Fruit fly (Drosophila melanogaster): ENCODE measurements around the gene CG10681.

The CG10681 gene

dm6 chr3L:12514762-12515215, 13.5 kb downstream of the CG10681 start, which contains the start of the genes sti and tral (continued):
- TF ChIP-seq zen (tag; optimal IDR thresholded peaks at IDR 0.05) (peak; percentile 82), seq (GFP tag; IDR thresholded peaks at IDR 0.05) (peak; percentile 86), toy (GFP tag; IDR thresholded peaks at IDR 0.05) (no peak), CG7928 (GFP tag; optimal IDR thresholded peaks at IDR 0.05) (peak; percentile 100), cato (GFP tag; optimal IDR thresholded peaks at IDR 0.05; ENCODE audit: borderline replicate concordance) (peak; percentile 89), abd-A (tag; optimal IDR thresholded peaks at IDR 0.05) (no peak), D19A (tag; optimal IDR thresholded peaks at IDR 0.05) (peak; percentile 47), tx (GFP tag; optimal IDR thresholded peaks at IDR 0.05) (peak; percentile 95), ac (GFP tag; optimal IDR thresholded peaks at IDR 0.05) (peak; percentile 16), Sin3A (optimal IDR thresholded peaks at IDR 0.05) (peak; percentile 97), Dp (GFP tag; optimal IDR thresholded peaks at IDR 0.05) (peak; percentile 96), H2.0 (GFP tag; IDR thresholded peaks at IDR 0.05) (peak; percentile 69), jumu (GFP tag; optimal IDR thresholded peaks at IDR 0.05) (peak; percentile 97), Hr78 (GFP tag; optimal IDR thresholded peaks at IDR 0.05) (no peak), CG9817 (tag; optimal IDR thresholded peaks at IDR 0.05) (peak; percentile 92), pfk (GFP tag; optimal IDR thresholded peaks at IDR 0.05) (peak; percentile 54), sqz (GFP tag; optimal IDR thresholded peaks at IDR 0.05) (peak; percentile 79), CG12071 (GFP tag; optimal IDR thresholded peaks at IDR 0.05) (peak; percentile 35), CG10979 (tag; optimal IDR thresholded peaks at IDR 0.05) (peak; percentile 76), CG10543 (GFP tag; optimal IDR thresholded peaks at IDR 0.05) (peak; percentile 96), kay (GFP tag; optimal IDR thresholded peaks at IDR 0.05) (peak; percentile 83), HLH3B (GFP tag; IDR thresholded peaks at IDR 0.05) (peak; percentile 80), CG18764 (GFP tag; optimal IDR thresholded peaks at IDR 0.05) (peak; percentile 77), CG10431 (GFP tag; optimal IDR thresholded peaks at IDR 0.05) (peak; percentile 67), Side (GFP tag; optimal IDR thresholded peaks at IDR 0.05) (peak; percentile 94), CG12942 (GFP tag; optimal IDR thresholded peaks at IDR 0.05) (peak; percentile 90), CG6254 (GFP tag; optimal IDR thresholded peaks at IDR 0.05) (peak; percentile 71), B-H2 (GFP tag; optimal IDR thresholded peaks at IDR 0.05) (peak; percentile 92), CG6683 (GFP tag; optimal IDR thresholded peaks at IDR 0.05) (peak; percentile 64), pb (GFP tag; optimal IDR thresholded peaks at IDR 0.05) (peak; percentile 73), Atf-2 (GFP tag; optimal IDR thresholded peaks at IDR 0.05) (peak; percentile 87), hbn (GFP tag; IDR thresholded peaks at IDR 0.05; ENCODE audit: partially characterized antibody) (no peak), CkIIα-i1 (GFP tag; IDR thresholded peaks at IDR 0.05) (no peak), tna (GFP tag; IDR thresholded peaks at IDR 0.05; ENCODE audit: partially characterized antibody) (no peak), ase (GFP tag; IDR thresholded peaks at IDR 0.05) (peak; percentile 78), CG8478 (optimal IDR thresholded peaks at IDR 0.05) (no peak), wor (GFP tag; IDR thresholded peaks at IDR 0.05) (peak; percentile 65), bcd (GFP tag; optimal IDR thresholded peaks at IDR 0.05) (peak; percentile 89), CG12391 (tag; optimal IDR thresholded peaks at IDR 0.05) (peak; percentile 90), Neu2 (GFP tag; optimal IDR thresholded peaks at IDR 0.05; ENCODE audit: borderline replicate concordance) (peak; percentile 69), zf30C (GFP tag; optimal IDR thresholded peaks at IDR 0.05) (peak; percentile 18), CG4424 (GFP tag; optimal IDR thresholded peaks at IDR 0.05) (peak; percentile 91), CG8924 (tag; optimal IDR thresholded peaks at IDR 0.05) (peak; percentile 75), grau (tag; optimal IDR thresholded peaks at IDR 0.05) (peak; percentile 80), CG5953 (GFP tag; IDR thresholded peaks at IDR 0.05) (peak; percentile 57; the same call in 1 of the 2 replicates), ap (GFP tag; IDR thresholded peaks at IDR 0.05) (peak; percentile 67), CG1529 (GFP tag; optimal IDR thresholded peaks at IDR 0.05) (peak; percentile 58), wdn (GFP tag; IDR thresholded peaks at IDR 0.05) (peak; percentile 64), az2 (GFP tag; optimal IDR thresholded peaks at IDR 0.05) (peak; percentile 89), CG3847 (GFP tag; IDR thresholded peaks at IDR 0.05) (peak; percentile 91), fd64A (GFP tag; optimal IDR thresholded peaks at IDR 0.05) (peak; percentile 8)
